Fruit fly (Drosophila melanogaster): ENCODE results near the gene CG34404.

The CG34404 gene

dm6 chr3R:15408131-15408731 is 40.8 kb upstream of the CG34404 start, which contains the start of gene Atx2 (continued):
- TF ChIP-seq kah (GFP tag; optimal IDR thresholded peaks at IDR 0.05) (no peak), CG12299 (tag; optimal IDR thresholded peaks at IDR 0.05) (no peak), eve (GFP tag; optimal IDR thresholded peaks at IDR 0.05) (no peak), CG17361 (GFP tag; IDR thresholded peaks at IDR 0.05) (peak; percentile 38; the same call in 2 of the 3 replicates), Eip74EF (GFP tag; optimal IDR thresholded peaks at IDR 0.05) (no peak), CG8089 (GFP tag; optimal IDR thresholded peaks at IDR 0.05) (no peak), CG32772 (GFP tag; IDR thresholded peaks at IDR 0.05) (peak; percentile 35; the same call in 1 of the 2 replicates), btn (GFP tag; optimal IDR thresholded peaks at IDR 0.05) (no peak), Dek (tag; optimal IDR thresholded peaks at IDR 0.05) (no peak), YL-1 (GFP tag; optimal IDR thresholded peaks at IDR 0.05) (peak; percentile 73), Sox102F (GFP tag; optimal IDR thresholded peaks at IDR 0.05) (no peak), Neu2 (GFP tag; optimal IDR thresholded peaks at IDR 0.05; ENCODE audit: borderline replicate concordance) (no peak), dysf (GFP tag; IDR thresholded peaks at IDR 0.05) (peak; percentile 47; the same call in 1 of the 3 replicates), shn (GFP tag; optimal IDR thresholded peaks at IDR 0.05) (peak; percentile 23), CG4360 (GFP tag; IDR thresholded peaks at IDR 0.05) (no peak), CG1602 (GFP tag; optimal IDR thresholded peaks at IDR 0.05) (no peak), CG3163 (GFP tag; optimal IDR thresholded peaks at IDR 0.05) (peak; percentile 58), NfI (GFP tag; optimal IDR thresholded peaks at IDR 0.05) (peak; percentile 46), Side (GFP tag; optimal IDR thresholded peaks at IDR 0.05) (no peak), CG13894 (tag; optimal IDR thresholded peaks at IDR 0.05) (no peak), CG1529 (GFP tag; optimal IDR thresholded peaks at IDR 0.05) (no peak), gsb (GFP tag; IDR thresholded peaks at IDR 0.05) (no peak), CG10565 (GFP tag; optimal IDR thresholded peaks at IDR 0.05) (no peak), tx (GFP tag; optimal IDR thresholded peaks at IDR 0.05) (peak; percentile 17), Dip2 (GFP tag; IDR thresholded peaks at IDR 0.05) (no peak), CG32767 (GFP tag; IDR thresholded peaks at IDR 0.05) (no peak), Scr (GFP tag; IDR thresholded peaks at IDR 0.05; ENCODE audit: partially characterized antibody) (peak; percentile 94), CG8281 (tag; optimal IDR thresholded peaks at IDR 0.05) (no peak), hkb (optimal IDR thresholded peaks at IDR 0.05) (peak; percentile 3), hkb (GFP tag; IDR thresholded peaks at IDR 0.05) (peak; percentile 32; the same call in 1 of the 2 replicates), CG11696 (GFP tag; IDR thresholded peaks at IDR 0.05) (no peak), CG10959 (GFP tag; IDR thresholded peaks at IDR 0.05) (no peak), CG4328 (GFP tag; optimal IDR thresholded peaks at IDR 0.05) (no peak), Xrp1 (GFP tag; IDR thresholded peaks at IDR 0.05) (peak; percentile 38), stwl (tag; optimal IDR thresholded peaks at IDR 0.05) (peak; percentile 89), wdn (GFP tag; IDR thresholded peaks at IDR 0.05) (peak; percentile 24; the same call in 1 of the 2 replicates), gt (GFP tag; IDR thresholded peaks at IDR 0.05) (no peak), CHES-1-like (GFP tag; optimal IDR thresholded peaks at IDR 0.05) (peak; percentile 68), Hsf (GFP tag; optimal IDR thresholded peaks at IDR 0.05) (peak; percentile 16), CG10274 (GFP tag; optimal IDR thresholded peaks at IDR 0.05) (no peak), CG9215 (GFP tag; IDR thresholded peaks at IDR 0.05) (peak; percentile 48), HmgD (GFP tag; optimal IDR thresholded peaks at IDR 0.05) (peak; percentile 70), MBD-R2 (GFP tag; IDR thresholded peaks at IDR 0.05) (peak; percentile 64), CG3065 (GFP tag; optimal IDR thresholded peaks at IDR 0.05) (peak; percentile 11), Doc3 (GFP tag; IDR thresholded peaks at IDR 0.05; ENCODE audit: partially characterized antibody) (peak; percentile 83), pum (GFP tag; optimal IDR thresholded peaks at IDR 0.05) (peak; percentile 19), Hmr (GFP tag; optimal IDR thresholded peaks at IDR 0.05) (peak; percentile 59), zfh1 (GFP tag; IDR thresholded peaks at IDR 0.05) (peak; percentile 58; the same call in 2 of the 3 replicates), trh (GFP tag; optimal IDR thresholded peaks at IDR 0.05) (no peak), Oli (tag; optimal IDR thresholded peaks at IDR 0.05) (no peak), CG4820 (GFP tag; optimal IDR thresholded peaks at IDR 0.05) (peak; percentile 18)
